Fruit fly (Drosophila melanogaster) whole organism, larva: Measurements from ENCODE around the gene Nf-YC.
A peak's percentile ranks its signal among the peaks of the same experiment; 100 is the strongest.

Experiments used
- noc ChIP-seq: fragments of 200-800 bp; sonication (Bioruptor generic); optimal IDR thresholded peaks from 3 replicates; lab custom pipeline; 2019; ENCODE audit warnings: missing biosample characterization, mild to moderate bottlenecking, missing genetic modification characterization, moderate library complexity

Nf-YC gene

dm6 chrX:6859756-6860412, 39.2 kb upstream of the Nf-YC start:
- peak; percentile 71 for TF ChIP-seq noc

dm6 chrX:6859245-6859644, 38.5 kb upstream of the Nf-YC start:
- TF ChIP-seq noc: no peak

DNA sequence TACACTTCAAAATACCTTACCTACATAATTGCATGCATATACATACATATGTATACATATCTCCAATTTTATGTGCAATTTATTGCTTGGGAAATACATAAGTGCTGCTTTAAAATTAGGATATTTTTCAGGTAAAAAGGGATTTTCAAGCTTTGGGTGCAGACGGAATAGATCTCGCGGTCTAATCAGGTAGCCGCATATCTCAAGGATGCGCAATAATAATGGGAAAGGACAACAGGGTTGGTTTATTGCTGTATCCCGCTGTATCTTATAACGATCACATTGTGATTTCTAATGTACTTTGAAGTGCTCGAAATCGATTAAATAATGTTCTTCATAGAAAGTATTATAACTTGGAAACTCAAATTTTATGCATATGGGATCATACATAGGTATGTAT, 37.0 kb upstream of the Nf-YC start:
- TF ChIP-seq noc: no peak

DNA sequence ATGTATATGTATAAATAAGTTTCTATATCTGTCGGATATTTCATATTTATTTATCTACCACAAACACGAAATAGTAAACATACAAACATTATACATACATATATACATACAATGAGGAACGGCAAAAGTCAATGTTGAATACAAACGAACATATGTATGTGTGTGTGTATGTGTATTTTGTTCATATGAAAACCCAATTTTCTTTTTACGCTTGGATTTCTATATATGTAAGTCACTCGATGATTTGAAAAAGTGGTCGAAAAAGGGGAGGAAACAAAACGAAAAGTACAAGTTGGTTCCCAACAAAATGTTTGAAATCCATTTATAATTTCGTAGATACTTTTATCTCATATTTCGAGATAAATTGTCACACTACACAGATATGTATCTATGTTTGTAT, 36.5 kb upstream of the Nf-YC start:
- TF ChIP-seq noc: no peak

DNA sequence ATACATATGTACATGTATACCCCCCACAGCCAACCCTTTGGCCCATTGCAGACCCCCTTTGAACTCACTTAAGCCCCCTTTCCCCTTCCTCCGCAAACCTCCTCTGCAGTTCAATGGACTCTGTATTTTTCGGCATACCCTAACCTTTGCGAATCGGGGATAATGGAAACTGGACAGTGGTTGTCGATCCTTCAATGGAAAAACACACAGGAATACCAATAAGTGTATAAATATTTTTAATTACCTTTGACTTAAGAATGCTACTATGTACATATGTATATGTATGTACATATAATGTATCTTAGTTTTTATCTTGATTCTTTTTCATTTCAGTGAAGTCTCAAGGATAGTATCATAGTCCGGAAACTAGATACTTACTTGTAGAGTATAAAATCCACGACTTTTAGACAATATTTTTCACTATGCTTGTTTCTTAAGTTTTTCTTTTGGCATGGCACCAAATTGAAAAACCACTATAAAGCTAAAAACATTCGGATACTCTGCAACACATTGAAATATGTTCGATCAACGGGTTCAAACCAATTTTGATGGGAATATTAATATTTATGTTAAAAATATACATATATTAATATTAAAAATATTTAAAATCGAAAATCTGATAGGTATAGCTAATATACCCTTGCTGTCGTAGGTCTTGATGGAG, 35.7 kb upstream of the Nf-YC start:
- peak; percentile 53 for TF ChIP-seq noc

DNA sequence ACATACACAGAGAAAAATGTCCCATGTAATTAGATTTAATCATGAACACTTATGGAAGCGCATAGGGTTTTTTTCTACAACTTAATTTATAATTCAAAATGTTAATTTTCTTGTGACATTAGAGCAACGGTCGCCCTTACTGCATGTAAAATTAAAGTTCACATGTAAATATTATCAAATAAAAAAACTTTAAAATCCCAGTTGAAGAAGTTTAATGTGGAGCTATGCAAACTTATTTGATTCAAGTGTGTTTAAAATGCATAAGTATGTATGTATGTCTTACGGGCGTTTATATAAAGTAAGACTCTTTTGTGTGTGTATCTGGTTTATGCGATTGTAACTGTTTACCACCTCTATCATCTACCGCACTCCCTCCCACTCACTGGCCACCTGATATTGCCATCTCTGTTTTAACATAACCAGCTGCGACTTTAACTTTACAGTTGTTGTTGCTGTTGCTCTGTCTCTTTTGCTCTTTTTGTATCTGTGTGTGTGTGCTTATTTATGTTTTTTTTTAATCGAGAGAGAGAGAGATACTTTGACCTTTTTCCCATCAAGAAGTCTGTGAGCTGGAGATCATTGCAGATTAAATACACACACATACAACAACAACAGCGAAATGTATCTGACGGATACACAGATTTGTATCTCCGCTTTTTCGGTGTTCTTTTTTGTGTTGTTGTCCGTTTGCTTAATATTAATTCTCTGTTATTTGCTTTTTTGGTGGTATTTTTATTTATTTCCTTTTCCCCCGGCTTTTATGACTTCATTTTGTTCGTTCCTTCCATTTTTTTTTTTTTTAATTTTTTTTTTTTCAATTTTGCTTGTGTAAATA, 34.9 kb upstream of the Nf-YC start:
- peak; percentile 70 for TF ChIP-seq noc

dm6 chrX:6854563-6854962, 33.8 kb upstream of the Nf-YC start:
- peak; percentile 70 for TF ChIP-seq noc

- no peak for TF ChIP-seq noc
Measured at dm6 chrX:6853384-6853783, 32.7 kb upstream of the Nf-YC start.

DNA sequence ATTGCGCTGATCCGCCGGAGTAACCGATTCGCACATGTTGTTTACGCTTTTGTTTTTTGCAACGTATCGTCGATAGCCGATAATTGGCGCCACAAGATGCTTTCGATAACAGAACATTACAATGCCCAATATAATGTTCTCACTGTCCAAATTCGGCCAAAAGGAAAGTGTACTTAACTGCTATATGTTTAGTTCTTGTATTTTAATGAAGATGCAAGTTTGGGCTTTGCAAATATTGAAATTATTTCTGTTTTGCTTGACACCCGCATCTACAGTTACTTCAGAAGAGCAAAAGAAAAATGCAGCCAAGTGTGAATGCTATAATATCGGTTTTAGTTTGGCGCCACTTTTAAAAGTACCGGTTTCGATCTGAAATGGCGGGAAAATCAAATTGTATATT, 31.9 kb upstream of the Nf-YC start:
- TF ChIP-seq noc: peak; percentile 90

DNA sequence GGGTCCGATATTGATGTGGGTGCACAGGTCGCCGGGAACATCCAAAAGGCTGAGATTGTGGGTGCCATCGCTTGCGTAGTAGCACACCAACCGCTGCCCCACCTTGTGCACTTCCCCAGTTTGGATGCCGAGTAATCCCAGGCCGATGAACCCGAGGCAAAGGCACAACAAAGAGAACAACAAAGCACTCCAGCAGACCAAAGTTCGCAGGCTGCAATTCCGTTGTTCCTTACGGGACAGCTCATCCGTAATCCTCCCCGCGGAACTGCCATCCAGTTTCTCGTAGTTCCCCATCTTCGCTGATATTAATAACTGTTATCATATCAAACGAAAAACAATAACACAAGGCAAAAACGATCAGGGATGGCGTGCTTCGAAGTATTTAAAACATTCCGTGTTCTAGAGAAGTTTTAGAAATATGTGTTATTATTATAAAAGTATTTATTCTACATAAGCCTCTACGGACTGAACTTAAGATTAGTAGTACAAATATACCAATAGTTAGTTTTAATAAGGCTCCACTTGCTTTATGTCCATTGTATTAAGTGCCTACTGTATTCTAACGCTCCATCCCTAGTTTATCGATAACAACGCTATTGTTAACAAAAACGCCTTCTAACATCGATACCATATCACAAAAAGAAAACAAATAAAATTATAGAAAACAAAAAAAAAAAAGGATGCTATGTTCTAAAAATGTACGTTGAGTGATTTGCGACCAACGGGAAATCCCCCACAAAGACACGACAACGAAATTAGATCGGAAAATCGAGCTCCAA, 28.6 kb upstream of the Nf-YC start, which contains the start of the genes Cht11 and CG4558:
Gene Cht11 (minus strand): TSS at position 340 of the 779 bp plus-strand sequence.
Gene CG4558 (plus strand): TSS at position 593 of the 779 bp plus-strand sequence.
- TF ChIP-seq noc: peak; percentile 85

DNA sequence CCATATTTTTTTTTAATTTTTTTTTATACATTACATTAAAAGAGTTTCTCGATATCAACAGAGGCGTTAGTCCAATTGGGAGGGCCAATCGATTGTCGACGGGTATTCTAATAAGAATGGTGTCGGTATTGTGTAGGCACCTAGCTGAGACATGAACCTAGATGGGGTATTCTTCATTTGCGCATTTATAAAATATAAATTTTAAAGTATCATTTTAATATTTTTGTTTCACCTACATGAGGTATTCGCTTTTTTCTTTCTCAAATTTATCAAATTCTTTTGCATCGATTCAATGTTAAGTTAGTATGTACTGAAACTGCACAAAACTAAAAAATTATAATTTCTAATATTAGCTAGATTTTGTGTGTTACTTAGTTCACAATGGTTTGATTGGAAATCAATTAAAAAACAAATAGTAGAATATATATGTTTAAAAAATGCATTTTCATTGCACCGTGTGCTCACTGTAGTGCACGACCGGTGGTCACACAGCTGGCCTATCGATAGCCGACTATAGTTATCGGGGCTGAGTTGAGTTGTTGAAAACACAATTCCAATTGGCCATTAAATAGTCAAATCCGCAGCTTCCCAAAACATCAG, 23.2 kb upstream of the Nf-YC start, which contains the start of the genes CG14435 and Tmf:
Gene CG14435 (minus strand): TSS at position 81 of the 600 bp plus-strand sequence.
Gene Tmf (plus strand): TSS at position 501 of the 600 bp plus-strand sequence.
- TF ChIP-seq noc: peak; percentile 81

- TF ChIP-seq noc: no peak
Measured at dm6 chrX:6832584-6832983, 11.9 kb upstream of the Nf-YC start, which contains the start of gene mAChR-C. TSS of gene mAChR-C (minus strand) at chrX:6832684.

DNA sequence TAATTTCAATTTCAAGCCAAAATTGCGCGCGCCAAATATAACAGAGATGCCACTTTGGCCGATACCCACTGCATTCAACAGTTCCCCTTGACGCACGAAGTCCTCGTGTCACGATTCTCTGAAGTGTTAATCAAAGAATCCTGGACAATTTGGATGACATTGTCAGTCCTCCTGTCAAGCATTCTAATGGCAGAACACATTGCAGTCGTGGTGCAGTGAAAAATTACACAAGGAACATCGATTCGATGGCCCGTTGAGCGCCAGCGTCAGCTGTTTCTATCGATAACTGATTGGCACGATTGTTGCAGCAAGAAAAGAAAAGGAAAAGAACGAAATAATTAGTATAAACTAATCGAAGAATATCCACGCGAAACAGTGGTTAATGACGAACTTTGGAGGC, 3.5 kb upstream of the Nf-YC start, which contains the start of gene nonC:
Gene nonC (plus strand): TSS at position 294 of the 400 bp plus-strand sequence.
- no peak for TF ChIP-seq noc

- no peak for TF ChIP-seq noc
Measured at dm6 chrX:6822904-6823303, 2.2 kb upstream of the Nf-YC start, which contains the start of gene Atx-1. TSS of gene Atx-1 (plus strand) at chrX:6823204.

dm6 chrX:6813678-6814077, 7.0 kb downstream of the Nf-YC start, which contains the start of gene iav:
TSS of gene iav (plus strand) at chrX:6813978.
- TF ChIP-seq noc: no peak

DNA sequence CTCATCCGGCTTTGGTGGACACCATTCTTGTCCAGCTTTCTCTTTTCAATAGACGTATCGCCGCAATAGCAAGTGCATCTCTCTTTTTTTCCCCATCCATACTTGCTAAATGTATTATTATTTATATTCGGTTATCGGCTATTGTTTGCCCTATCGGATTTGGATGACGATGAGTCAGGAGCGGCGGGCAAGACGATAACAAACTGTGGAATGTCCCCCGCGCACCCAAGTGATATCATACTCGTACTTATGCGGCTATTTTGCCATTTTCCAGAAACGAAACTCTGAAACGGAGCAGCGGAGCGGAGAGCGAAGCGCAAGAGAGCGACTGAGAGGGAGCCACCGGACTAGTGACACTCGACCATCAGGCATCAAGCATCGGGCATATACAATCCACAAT, 15.3 kb downstream of the Nf-YC start:
- TF ChIP-seq noc: no peak
